Worm (Caenorhabditis elegans) whole organism, L3 larva: ENCODE results near the gene srv-24.

ENCODE experiments used
- egl-27 ChIP-seq: sonication (generic microtip); optimal IDR thresholded peaks from 4 replicates; lab custom pipeline; 2017; ENCODE audit warnings: missing biosample characterization, missing genetic modification reagents, missing genetic modification characterization
- fkh-10 ChIP-seq: sonication (generic microtip); optimal IDR thresholded peaks from 2 replicates; lab custom pipeline; 2017; ENCODE audit warnings: missing biosample characterization, missing genetic modification reagents, missing genetic modification characterization
- nhr-12 ChIP-seq: fragments of 150-350 bp; optimal IDR thresholded peaks from 2 replicates; lab custom pipeline; 2014; ENCODE audit warnings: missing biosample characterization, missing genetic modification characterization
- nhr-23 ChIP-seq: fragments of 150-350 bp; optimal IDR thresholded peaks from 2 replicates; lab custom pipeline; 2014; ENCODE audit warnings: missing biosample characterization, missing genetic modification reagents, missing genetic modification characterization
- nhr-237 ChIP-seq: fragments of 150-350 bp; optimal IDR thresholded peaks from 2 replicates; lab custom pipeline; 2014; ENCODE audit warnings: missing biosample characterization, missing genetic modification characterization

DNA sequence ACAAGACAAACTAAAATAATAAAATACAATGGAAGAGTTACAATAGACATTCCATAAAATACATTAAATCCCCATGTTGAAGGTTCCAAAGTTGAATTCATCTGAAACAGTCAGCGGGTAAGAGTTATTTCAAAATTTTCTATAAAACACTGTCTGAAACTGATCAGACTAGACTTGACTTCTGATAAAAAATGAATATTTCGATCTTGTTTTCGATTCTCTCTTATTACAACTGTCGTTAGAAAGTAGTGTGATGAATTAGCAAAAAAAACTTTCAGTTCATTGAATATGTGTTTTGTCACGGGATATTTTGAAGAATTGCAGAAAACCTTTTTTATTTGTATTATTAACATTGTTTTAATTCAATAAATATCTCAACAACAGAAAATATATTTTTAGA is 11.1 kb upstream of the srv-24 start, which contains the start of gene srv-26:
- TF ChIP-seq nhr-237 (no peak), nhr-12 (tag; lab: Kevin White, UChicago) (no peak), fkh-10 (no peak), nhr-23 (tag; lab: Kevin White, UChicago) (no peak), egl-27 (no peak)
